Fruit fly (Drosophila melanogaster) whole organism, wandering third instar larva: ENCODE measurements around the gene CG17982.

Experiments
- Abd-B ChIP-seq: fragments of >200 bp; optimal IDR thresholded peaks from 2 replicates; lab custom pipeline; 2017; ENCODE audit warnings: missing biosample characterization, missing genetic modification characterization
- CG32264 ChIP-seq: fragments of 200-800 bp; sonication (Bioruptor generic); optimal IDR thresholded peaks from 2 replicates; lab custom pipeline; 2016; ENCODE audit warnings: missing biosample characterization, missing genetic modification characterization
- CG9705 ChIP-seq: fragments of 200-800 bp; sonication (Bioruptor generic); optimal IDR thresholded peaks from 2 replicates; lab custom pipeline; 2018; ENCODE audit warnings: missing biosample characterization, mild to moderate bottlenecking, missing genetic modification characterization
- CrebA ChIP-seq: fragments of 200-800 bp; sonication (Bioruptor generic); optimal IDR thresholded peaks from 2 replicates; lab custom pipeline; 2016; ENCODE audit warnings: missing biosample characterization, mild to moderate bottlenecking, missing genetic modification characterization, borderline replicate concordance
- Dfd ChIP-seq: fragments of >200 bp; optimal IDR thresholded peaks from 2 replicates; lab custom pipeline; 2017; ENCODE audit warnings: missing biosample characterization, missing genetic modification characterization
- Dif ChIP-seq: fragments of 200-275, 200-300 bp; sonication (Bioruptor generic); optimal IDR thresholded peaks from 2 replicates; lab custom pipeline; 2018; ENCODE audit warnings: missing biosample characterization, missing genetic modification characterization; ENCODE audit not compliant: partially characterized antibody
- GATAd ChIP-seq: sonication (Bioruptor generic); optimal IDR thresholded peaks from 2 replicates; lab custom pipeline; 2016; ENCODE audit warnings: missing biosample characterization, missing genetic modification characterization
- HLH106 ChIP-seq: fragments of 200-800 bp; optimal IDR thresholded peaks from 3 replicates; lab custom pipeline; 2019; ENCODE audit warnings: missing biosample characterization, mild to moderate bottlenecking, missing genetic modification characterization, moderate library complexity
- Hnf4 ChIP-seq: fragments of 200-800 bp; sonication (Bioruptor generic); optimal IDR thresholded peaks from 2 replicates; lab custom pipeline; 2016; ENCODE audit warnings: missing biosample characterization, mild to moderate bottlenecking, missing genetic modification characterization
- Hr78 ChIP-seq: fragments of >200 bp; optimal IDR thresholded peaks from 2 replicates; lab custom pipeline; 2017; ENCODE audit warnings: missing biosample characterization, missing genetic modification characterization
- Hr83 ChIP-seq: fragments of 200-300 bp; sonication (Bioruptor generic); optimal IDR thresholded peaks from 2 replicates; lab custom pipeline; 2016; ENCODE audit warnings: missing biosample characterization, mild to moderate bottlenecking, missing genetic modification characterization, moderate library complexity; ENCODE audit not compliant: poor library complexity, severe bottlenecking
- Jra ChIP-seq: sonication (Bioruptor generic); optimal IDR thresholded peaks from 2 replicates; lab custom pipeline; 2016; ENCODE audit warnings: missing biosample characterization, missing genetic modification characterization
- Mio ChIP-seq: sonication (Bioruptor generic); optimal IDR thresholded peaks from 2 replicates; lab custom pipeline; 2016; ENCODE audit warnings: missing biosample characterization, missing genetic modification characterization
- Myc ChIP-seq: fragments of >200 bp; optimal IDR thresholded peaks from 2 replicates; lab custom pipeline; 2017
- N ChIP-seq: fragments of >200 bp; optimal IDR thresholded peaks from 2 replicates; lab custom pipeline; 2018; ENCODE audit warnings: missing biosample characterization, missing external identifiers, missing genetic modification characterization
- OdsH ChIP-seq: fragments of 200-800 bp; sonication (Bioruptor generic); optimal IDR thresholded peaks from 2 replicates; lab custom pipeline; 2016; ENCODE audit warnings: missing biosample characterization, mild to moderate bottlenecking, missing genetic modification characterization
- Rel ChIP-seq, 2 experiments: fragments of 200-800 bp; sonication (Bioruptor generic) in 1 of 2; optimal IDR thresholded peaks; 2 replicates in 1 of 2; 3 replicates in 1 of 2; lab custom pipeline; 2016 to 2019; ENCODE audit warnings: mild to moderate bottlenecking in 2 of 2, missing biosample characterization in 2 of 2, missing genetic modification characterization in 2 of 2, moderate library complexity in 1 of 2
- Sp1 ChIP-seq: fragments of 200-800 bp; sonication (Bioruptor generic); optimal IDR thresholded peaks from 3 replicates; lab custom pipeline; 2019; ENCODE audit warnings: missing biosample characterization, mild to moderate bottlenecking, missing genetic modification characterization, moderate library complexity
- Vsx2 ChIP-seq: fragments of 200-300, 225-300 bp; sonication (Bioruptor generic); optimal IDR thresholded peaks from 2 replicates; lab custom pipeline; 2018; ENCODE audit warnings: missing biosample characterization, missing genetic modification characterization; ENCODE audit not compliant: partially characterized antibody
- br ChIP-seq: fragments of 200-800 bp; sonication (Bioruptor generic); optimal IDR thresholded peaks from 2 replicates; lab custom pipeline; 2016; ENCODE audit warnings: missing biosample characterization, missing genetic modification characterization
- brk ChIP-seq: fragments of 200-800 bp; sonication (Bioruptor generic); optimal IDR thresholded peaks from 2 replicates; lab custom pipeline; 2016; ENCODE audit warnings: missing biosample characterization, mild to moderate bottlenecking, missing genetic modification characterization
- dl ChIP-seq, 2 experiments: fragments of 175-275, 200-275 bp in 1 of 2; fragments of 200-275 bp in 1 of 2; sonication (Bioruptor generic); optimal IDR thresholded peaks; lab custom pipeline; 2018; ENCODE audit warnings: mild to moderate bottlenecking in 2 of 2, missing biosample characterization in 2 of 2, missing genetic modification characterization in 2 of 2, moderate library complexity in 2 of 2; ENCODE audit not compliant: partially characterized antibody in 2 of 2, insufficient read depth in 1 of 2
- dmrt93B ChIP-seq: fragments of 200-800 bp; sonication (Bioruptor generic); optimal IDR thresholded peaks from 2 replicates; lab custom pipeline; 2018; ENCODE audit warnings: missing biosample characterization, mild to moderate bottlenecking, missing genetic modification characterization
- dsf ChIP-seq: sonication (Bioruptor generic); optimal IDR thresholded peaks from 2 replicates; lab custom pipeline; 2016; ENCODE audit warnings: missing biosample characterization, missing genetic modification characterization, borderline replicate concordance
- ey ChIP-seq: fragments of 200-800 bp; sonication (Bioruptor generic); optimal IDR thresholded peaks from 2 replicates; lab custom pipeline; 2016; ENCODE audit warnings: missing biosample characterization, missing genetic modification characterization
- foxo ChIP-seq, 2 experiments: fragments of 200-800 bp; sonication (Bioruptor generic); optimal IDR thresholded peaks; 2 replicates in 1 of 2; 3 replicates in 1 of 2; lab custom pipeline; 2016 to 2017; ENCODE audit warnings: missing biosample characterization in 2 of 2, missing genetic modification characterization in 2 of 2
- fru ChIP-seq: fragments of 200-800 bp; sonication (Bioruptor generic); optimal IDR thresholded peaks from 3 replicates; lab custom pipeline; 2016; ENCODE audit warnings: missing biosample characterization, mild to moderate bottlenecking, missing genetic modification characterization
- h ChIP-seq: fragments of 200-800 bp; sonication (Bioruptor generic); optimal IDR thresholded peaks from 3 replicates; lab custom pipeline; 2016; ENCODE audit warnings: missing biosample characterization, mild to moderate bottlenecking, missing genetic modification characterization
- jim ChIP-seq: fragments of 175-275, 200-325 bp; sonication (Bioruptor generic); optimal IDR thresholded peaks from 2 replicates; lab custom pipeline; 2016; ENCODE audit warnings: missing biosample characterization, mild to moderate bottlenecking, missing genetic modification characterization
- lola ChIP-seq: fragments of >200 bp; optimal IDR thresholded peaks from 2 replicates; lab custom pipeline; 2017; ENCODE audit warnings: missing biosample characterization, missing genetic modification characterization
- pan ChIP-seq: fragments of >200 bp; optimal IDR thresholded peaks from 2 replicates; lab custom pipeline; 2017
- psq ChIP-seq: fragments of 200-800 bp; sonication (Bioruptor generic); optimal IDR thresholded peaks from 3 replicates; lab custom pipeline; 2017; ENCODE audit warnings: missing biosample characterization, mild to moderate bottlenecking, missing genetic modification characterization, moderate library complexity
- rgr ChIP-seq: fragments of 200-800 bp; sonication (Bioruptor generic); optimal IDR thresholded peaks from 3 replicates; lab custom pipeline; 2016; ENCODE audit warnings: missing biosample characterization, mild to moderate bottlenecking, missing genetic modification characterization
- sage ChIP-seq: fragments of 200-800 bp; sonication (Bioruptor generic); optimal IDR thresholded peaks from 2 replicates; lab custom pipeline; 2016; ENCODE audit warnings: missing biosample characterization, mild to moderate bottlenecking, missing genetic modification characterization
- sv ChIP-seq: fragments of 200-800 bp; sonication (Bioruptor generic); optimal IDR thresholded peaks from 3 replicates; lab custom pipeline; 2016; ENCODE audit warnings: missing biosample characterization, missing genetic modification characterization
- tai ChIP-seq: sonication (Bioruptor generic); optimal IDR thresholded peaks from 2 replicates; lab custom pipeline; 2016; ENCODE audit warnings: missing biosample characterization, missing genetic modification characterization
- usp ChIP-seq: fragments of >200 bp; optimal IDR thresholded peaks from 2 replicates; lab custom pipeline; 2017; ENCODE audit warnings: missing biosample characterization, missing genetic modification characterization
- woc ChIP-seq: sonication (Bioruptor generic); optimal IDR thresholded peaks from 2 replicates; lab custom pipeline; 2016; ENCODE audit warnings: missing biosample characterization, mild to moderate bottlenecking, missing genetic modification characterization

The CG17982 gene

DNA sequence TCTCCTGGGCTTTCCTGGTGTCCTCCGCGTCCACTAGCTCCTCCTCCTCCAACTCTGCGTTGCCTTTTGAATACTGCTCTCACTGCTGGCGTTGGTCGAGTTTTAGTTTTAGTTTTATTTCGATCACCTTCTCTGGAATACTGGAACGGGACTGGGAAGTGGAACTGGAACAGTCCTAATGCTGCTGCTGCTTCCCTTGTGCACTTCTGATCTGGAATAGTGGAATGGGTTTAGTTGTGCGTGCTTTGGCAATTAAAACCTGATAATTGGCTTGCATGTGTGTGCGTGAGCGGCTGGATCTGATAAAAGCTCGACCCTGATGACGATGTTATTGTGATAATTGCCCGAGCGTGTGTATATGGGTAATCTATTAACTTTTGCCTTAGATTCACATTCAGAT, 2.9 kb downstream of the CG17982 start:
- no peak for TF ChIP-seq Rel (GFP tag; optimal IDR thresholded peaks at IDR 0.05; lab: Kevin White, UChicago)
- no peak for TF ChIP-seq Rel (tag; optimal IDR thresholded peaks at IDR 0.05; lab: Kevin White, UChicago)
- no peak for TF ChIP-seq Myc (lab: Kevin White, UChicago)
- no peak for TF ChIP-seq Dif (GFP tag; lab: Kevin White, UChicago)
- TF ChIP-seq Vsx2 (GFP tag; lab: Kevin White, UChicago): no peak
- no peak for TF ChIP-seq ey (GFP tag; lab: Kevin White, UChicago)
- TF ChIP-seq dsf: no peak
- TF ChIP-seq CrebA (GFP tag; lab: Kevin White, UChicago): no peak
- TF ChIP-seq brk (GFP tag; lab: Kevin White, UChicago): no peak
- TF ChIP-seq Abd-B (GFP tag; lab: Kevin White, UChicago): no peak
- no peak for TF ChIP-seq Hr78

DNA sequence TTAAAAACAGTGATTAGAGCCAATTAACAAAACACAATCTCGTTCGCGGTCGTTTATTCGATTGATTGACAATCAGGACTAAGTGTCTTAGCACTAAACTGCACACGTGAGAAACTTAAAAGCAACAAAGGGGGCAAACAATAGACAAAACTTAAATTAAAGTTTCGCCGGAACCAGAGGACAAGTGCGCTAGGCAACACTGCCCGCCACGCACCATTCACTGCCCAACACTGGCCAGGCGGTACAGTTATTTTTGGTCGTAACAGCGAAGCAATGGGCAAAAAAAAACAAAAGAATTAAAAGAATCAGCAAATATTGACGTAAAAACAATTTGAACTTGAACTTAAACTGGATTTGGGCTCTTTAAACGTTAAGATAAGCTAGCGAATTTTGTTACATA, 6.3 kb downstream of the CG17982 start:
- TF ChIP-seq h (GFP tag; lab: Kevin White, UChicago): no peak
- no peak for TF ChIP-seq N (GFP tag; lab: Kevin White, UChicago)

DNA sequence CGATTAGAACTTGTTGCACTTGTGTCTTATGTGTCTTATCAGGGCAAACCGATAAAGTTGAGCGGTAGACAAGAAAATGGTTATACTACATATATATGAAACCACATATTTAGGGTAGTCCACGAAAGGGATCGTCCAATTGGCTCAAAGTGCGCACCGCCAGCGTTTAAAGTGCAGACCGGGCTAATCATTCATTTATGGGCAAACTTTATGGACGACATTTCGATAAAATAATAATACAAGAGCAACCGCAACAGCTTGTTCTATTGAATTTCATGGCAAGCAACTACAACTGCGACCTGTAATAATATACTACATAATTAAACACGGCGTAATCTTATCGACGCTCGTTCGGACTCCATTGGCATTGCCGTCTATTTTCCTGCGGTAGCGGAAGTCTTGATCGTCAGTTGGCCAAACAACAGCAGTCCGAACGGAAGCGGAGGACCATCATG, 8.2 kb downstream of the CG17982 start, which contains the start of the genes cyr and CG2120:
Gene cyr, minus strand, starts transcription at position 294 of the 455 bp plus-strand sequence.
Gene CG2120, plus strand, starts transcription at position 405 of the 455 bp plus-strand sequence.
- TF ChIP-seq Mio (GFP tag; lab: Kevin White, UChicago) (no peak), fru (GFP tag; lab: Kevin White, UChicago) (no peak), CrebA (GFP tag; lab: Kevin White, UChicago) (no peak)
- TF ChIP-seq, all 38 proteins: peak for 0

DNA sequence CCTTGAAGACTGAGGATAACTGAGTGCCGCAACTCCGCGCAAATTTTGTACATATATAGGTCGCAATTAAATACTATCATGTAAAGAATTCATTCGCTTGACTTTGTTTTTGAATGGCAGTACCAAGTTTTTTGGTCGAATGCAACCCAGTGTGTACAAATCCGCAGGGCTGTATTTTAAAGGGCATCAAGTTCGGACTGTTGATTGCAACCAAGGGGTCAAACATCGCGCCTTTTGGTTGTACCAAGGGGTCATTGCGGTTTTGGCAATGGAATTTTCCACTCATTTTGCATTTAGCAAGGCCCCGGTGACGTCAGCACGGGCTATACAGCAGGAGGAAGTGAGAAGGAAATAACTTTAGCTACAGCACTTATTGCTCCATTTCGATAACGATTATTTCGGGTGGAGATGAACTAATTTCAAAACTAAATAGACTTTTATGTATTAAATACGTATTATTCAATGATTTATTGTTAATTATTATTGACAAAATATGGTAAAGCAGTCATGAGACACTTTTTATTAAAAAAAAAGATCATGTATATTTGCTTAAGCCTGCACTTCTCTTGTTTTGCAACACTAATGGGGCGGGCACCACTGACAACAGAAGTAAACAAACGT, 11.8 kb downstream of the CG17982 start, which contains the start of gene CG10958:
Gene CG10958, plus strand, starts transcription at position 593 of the 621 bp plus-strand sequence.
- TF ChIP-seq rgr: peak; percentile 77
- TF ChIP-seq HLH106 (tag; lab: Kevin White, UChicago): peak; percentile 47
- no peak for TF ChIP-seq pan (lab: Kevin White, UChicago)
- peak; percentile 75 for TF ChIP-seq OdsH (GFP tag; lab: Kevin White, UChicago)
- no peak for TF ChIP-seq brk (GFP tag; lab: Kevin White, UChicago)
- TF ChIP-seq GATAd: peak; percentile 35
- no peak for TF ChIP-seq Hr83 (GFP tag; lab: Kevin White, UChicago)
- no peak for TF ChIP-seq Hr78
- no peak for TF ChIP-seq lola
- peak; percentile 76 for TF ChIP-seq Hnf4 (GFP tag; lab: Kevin White, UChicago)
- TF ChIP-seq br: peak; percentile 60
- no peak for TF ChIP-seq Rel (GFP tag; optimal IDR thresholded peaks at IDR 0.05; lab: Kevin White, UChicago)
- no peak for TF ChIP-seq Rel (tag; optimal IDR thresholded peaks at IDR 0.05; lab: Kevin White, UChicago)
- no peak for TF ChIP-seq CG32264 (GFP tag; lab: Kevin White, UChicago)
- TF ChIP-seq CrebA (GFP tag; lab: Kevin White, UChicago): no peak
- no peak for TF ChIP-seq sv (GFP tag; lab: Kevin White, UChicago)
- TF ChIP-seq woc: no peak
- peak; percentile 79 for TF ChIP-seq h (GFP tag; lab: Kevin White, UChicago)
- no peak for TF ChIP-seq Dfd (GFP tag; lab: Kevin White, UChicago)
- TF ChIP-seq dmrt93B (GFP tag; lab: Kevin White, UChicago): no peak
- TF ChIP-seq Sp1 (GFP tag; lab: Kevin White, UChicago): peak; percentile 54
- peak; percentile 52 for TF ChIP-seq Jra (GFP tag; lab: Kevin White, UChicago)
- TF ChIP-seq Myc (lab: Kevin White, UChicago): peak; percentile 23
- TF ChIP-seq CG9705: no peak
- no peak for TF ChIP-seq Vsx2 (GFP tag; lab: Kevin White, UChicago)
- TF ChIP-seq Abd-B (GFP tag; lab: Kevin White, UChicago): no peak
- TF ChIP-seq N (GFP tag; lab: Kevin White, UChicago): no peak
- no peak for TF ChIP-seq dl (GFP tag; optimal IDR thresholded peaks at IDR 0.05; lab: Kevin White, UChicago; ENCODE audit: insufficient read depth in 1 of 2, partially characterized antibody in 2 of 2)
- TF ChIP-seq Mio (GFP tag; lab: Kevin White, UChicago): no peak
- peak; percentile 32 for TF ChIP-seq sage (GFP tag; lab: Kevin White, UChicago)
- no peak for TF ChIP-seq Dif (GFP tag; lab: Kevin White, UChicago)
- TF ChIP-seq tai (GFP tag; lab: Kevin White, UChicago): no peak
- TF ChIP-seq foxo (GFP tag; optimal IDR thresholded peaks at IDR 0.05; lab: Kevin White, UChicago): peak in 1 of 2 experiments; percentile 81
- no peak for TF ChIP-seq jim (GFP tag; lab: Kevin White, UChicago)
- TF ChIP-seq psq (GFP tag; lab: Kevin White, UChicago): peak; percentile 67
- no peak for TF ChIP-seq usp
- TF ChIP-seq ey (GFP tag; lab: Kevin White, UChicago): peak; percentile 46
- peak; percentile 65 for TF ChIP-seq fru (GFP tag; lab: Kevin White, UChicago)
- TF ChIP-seq dsf: no peak
- TF ChIP-seq, all 38 proteins: peak for 15
